Worm (Caenorhabditis elegans): Measurements from ENCODE around the gene F11D11.21.

- TF ChIP-seq ceh-9 (tag; optimal IDR thresholded peaks at IDR 0.05) (no peak), lin-39 (tag; optimal IDR thresholded peaks at IDR 0.05) (no peak), egl-27 (tag; optimal IDR thresholded peaks at IDR 0.05) (no peak), nhr-28 (tag; optimal IDR thresholded peaks at IDR 0.05) (no peak), lin-15B (tag; optimal IDR thresholded peaks at IDR 0.05) (no peak), ceh-82 (tag; optimal IDR thresholded peaks at IDR 0.05) (no peak), ZK546.5 (tag; optimal IDR thresholded peaks at IDR 0.05) (no peak), nhr-11 (tag; optimal IDR thresholded peaks at IDR 0.05) (no peak), mdl-1 (tag; optimal IDR thresholded peaks at IDR 0.05) (no peak), R02D3.7 (tag; optimal IDR thresholded peaks at IDR 0.05) (no peak), nfya-1 (tag; optimal IDR thresholded peaks at IDR 0.05; ENCODE audit: insufficient read depth) (no peak)
Measured at ce11 chrV:18737646-18738045, 12.7 kb downstream of the F11D11.21 start.
